Fruit fly (Drosophila melanogaster): Measurements from ENCODE around the gene Osi6.

Gene Osi6

dm6 chr3R:6234189-6234758, at the start of gene Osi6:
TSS of gene Osi6 (plus strand) at chr3R:6234708.
- TF ChIP-seq CG7045 (GFP tag; optimal IDR thresholded peaks at IDR 0.05), result no peak
- TF ChIP-seq Crg-1 (GFP tag; optimal IDR thresholded peaks at IDR 0.05), result no peak
- no peak for TF ChIP-seq Hr96 (GFP tag; optimal IDR thresholded peaks at IDR 0.05)
- TF ChIP-seq toe (GFP tag; optimal IDR thresholded peaks at IDR 0.05), result no peak
- TF ChIP-seq bab1 (GFP tag; optimal IDR thresholded peaks at IDR 0.05), result no peak
- no peak for TF ChIP-seq cnc (optimal IDR thresholded peaks at IDR 0.05)
- TF ChIP-seq pad (GFP tag; optimal IDR thresholded peaks at IDR 0.05), result no peak
- TF ChIP-seq kay (GFP tag; ENCODE audit: borderline replicate concordance), result no peak
- no peak for TF ChIP-seq tj (GFP tag; optimal IDR thresholded peaks at IDR 0.05)
- no peak for TF ChIP-seq CG33017 (tag; optimal IDR thresholded peaks at IDR 0.05)
- no peak for TF ChIP-seq CG7101 (tag; optimal IDR thresholded peaks at IDR 0.05)
- no peak for TF ChIP-seq CG5204 (GFP tag; optimal IDR thresholded peaks at IDR 0.05)
- TF ChIP-seq cic (GFP tag; optimal IDR thresholded peaks at IDR 0.05), result no peak
- no peak for TF ChIP-seq CG14711 (tag; optimal IDR thresholded peaks at IDR 0.05)
- TF ChIP-seq Clk (GFP tag; optimal IDR thresholded peaks at IDR 0.05), result no peak
- no peak for TF ChIP-seq ovo (GFP tag; optimal IDR thresholded peaks at IDR 0.05)
- TF ChIP-seq CG1620 (GFP tag; optimal IDR thresholded peaks at IDR 0.05), result no peak

- TF ChIP-seq Crg-1 (GFP tag; optimal IDR thresholded peaks at IDR 0.05) (no peak), CG33017 (tag; optimal IDR thresholded peaks at IDR 0.05) (no peak), CG14711 (tag; optimal IDR thresholded peaks at IDR 0.05) (no peak), Hr96 (GFP tag; optimal IDR thresholded peaks at IDR 0.05) (no peak), CG11617 (GFP tag; optimal IDR thresholded peaks at IDR 0.05) (no peak), CG12768 (GFP tag; optimal IDR thresholded peaks at IDR 0.05) (no peak), pad (GFP tag; optimal IDR thresholded peaks at IDR 0.05) (no peak), bab1 (GFP tag; optimal IDR thresholded peaks at IDR 0.05) (no peak), cnc (optimal IDR thresholded peaks at IDR 0.05) (no peak), ovo (GFP tag; optimal IDR thresholded peaks at IDR 0.05) (no peak), CG7045 (GFP tag; optimal IDR thresholded peaks at IDR 0.05) (no peak), tj (GFP tag; optimal IDR thresholded peaks at IDR 0.05) (no peak), Clk (GFP tag; optimal IDR thresholded peaks at IDR 0.05) (no peak)
Observed at dm6 chr3R:6187015-6187414, 47.5 kb upstream of the Osi6 start, which contains the start of gene NPFR. TSS of gene NPFR (plus strand) at chr3R:6187315.

- TF ChIP-seq CG12768 (GFP tag; optimal IDR thresholded peaks at IDR 0.05), result no peak
- TF ChIP-seq CG1620 (GFP tag; optimal IDR thresholded peaks at IDR 0.05), result no peak
- no peak for TF ChIP-seq CG14711 (tag; optimal IDR thresholded peaks at IDR 0.05)
- no peak for TF ChIP-seq ovo (GFP tag; optimal IDR thresholded peaks at IDR 0.05)
- TF ChIP-seq pad (GFP tag; optimal IDR thresholded peaks at IDR 0.05), result no peak
- no peak for TF ChIP-seq tj (GFP tag; optimal IDR thresholded peaks at IDR 0.05)
- no peak for TF ChIP-seq Crg-1 (GFP tag; optimal IDR thresholded peaks at IDR 0.05)
- no peak for TF ChIP-seq toe (GFP tag; optimal IDR thresholded peaks at IDR 0.05)
- no peak for TF ChIP-seq bab1 (GFP tag; optimal IDR thresholded peaks at IDR 0.05)
- no peak for TF ChIP-seq Mnt (GFP tag; optimal IDR thresholded peaks at IDR 0.05)
- TF ChIP-seq CG11617 (GFP tag; optimal IDR thresholded peaks at IDR 0.05), result no peak
- TF ChIP-seq Clk (GFP tag; optimal IDR thresholded peaks at IDR 0.05), result no peak
- TF ChIP-seq CG7101 (tag; optimal IDR thresholded peaks at IDR 0.05), result no peak
- TF ChIP-seq CG5204 (GFP tag; optimal IDR thresholded peaks at IDR 0.05), result no peak
- TF ChIP-seq cic (GFP tag; optimal IDR thresholded peaks at IDR 0.05), result no peak
- no peak for TF ChIP-seq Hr96 (GFP tag; optimal IDR thresholded peaks at IDR 0.05)
- TF ChIP-seq kay (GFP tag; ENCODE audit: borderline replicate concordance), result no peak
- no peak for TF ChIP-seq cnc (optimal IDR thresholded peaks at IDR 0.05)
- no peak for TF ChIP-seq CG7045 (GFP tag; optimal IDR thresholded peaks at IDR 0.05)
Observed at dm6 chr3R:6196416-6196815, 38.1 kb upstream of the Osi6 start.

dm6 chr3R:6198488-6198892, 36.0 kb upstream of the Osi6 start, which contains the start of gene Osi24:
TSS of gene Osi24 (plus strand) at chr3R:6198811.
- TF ChIP-seq bab1 (GFP tag; optimal IDR thresholded peaks at IDR 0.05), result no peak
- TF ChIP-seq CG12768 (GFP tag; optimal IDR thresholded peaks at IDR 0.05), result no peak
- TF ChIP-seq CG14711 (tag; optimal IDR thresholded peaks at IDR 0.05), result no peak
- TF ChIP-seq cic (GFP tag; optimal IDR thresholded peaks at IDR 0.05), result no peak
- no peak for TF ChIP-seq kay (GFP tag; ENCODE audit: borderline replicate concordance)
- no peak for TF ChIP-seq Mnt (GFP tag; optimal IDR thresholded peaks at IDR 0.05)
- TF ChIP-seq Clk (GFP tag; optimal IDR thresholded peaks at IDR 0.05), result no peak
- no peak for TF ChIP-seq CG1620 (GFP tag; optimal IDR thresholded peaks at IDR 0.05)
- TF ChIP-seq Hr96 (GFP tag; optimal IDR thresholded peaks at IDR 0.05), result no peak
- TF ChIP-seq CG7045 (GFP tag; optimal IDR thresholded peaks at IDR 0.05), result no peak
- TF ChIP-seq Crg-1 (GFP tag; optimal IDR thresholded peaks at IDR 0.05), result no peak
- TF ChIP-seq CG7101 (tag; optimal IDR thresholded peaks at IDR 0.05), result no peak
- TF ChIP-seq tj (GFP tag; optimal IDR thresholded peaks at IDR 0.05), result no peak

- TF ChIP-seq pad (GFP tag; optimal IDR thresholded peaks at IDR 0.05) (no peak), Mnt (GFP tag; optimal IDR thresholded peaks at IDR 0.05) (no peak), CG5204 (GFP tag; optimal IDR thresholded peaks at IDR 0.05) (no peak), Hr96 (GFP tag; optimal IDR thresholded peaks at IDR 0.05) (no peak), tj (GFP tag; optimal IDR thresholded peaks at IDR 0.05) (no peak), CG12768 (GFP tag; optimal IDR thresholded peaks at IDR 0.05) (no peak), bab1 (GFP tag; optimal IDR thresholded peaks at IDR 0.05) (no peak), cic (GFP tag; optimal IDR thresholded peaks at IDR 0.05) (no peak), CG1620 (GFP tag; optimal IDR thresholded peaks at IDR 0.05) (no peak), cnc (optimal IDR thresholded peaks at IDR 0.05) (no peak), CG7101 (tag; optimal IDR thresholded peaks at IDR 0.05) (no peak), ovo (GFP tag; optimal IDR thresholded peaks at IDR 0.05) (no peak), CG33017 (tag; optimal IDR thresholded peaks at IDR 0.05) (no peak), CG11617 (GFP tag; optimal IDR thresholded peaks at IDR 0.05) (no peak), kay (GFP tag; ENCODE audit: borderline replicate concordance) (no peak)
Observed at dm6 chr3R:6199717-6200116, 34.8 kb upstream of the Osi6 start.

dm6 chr3R:6203000-6203399, 31.5 kb upstream of the Osi6 start:
- no peak for TF ChIP-seq CG14711 (tag; optimal IDR thresholded peaks at IDR 0.05)
- no peak for TF ChIP-seq Crg-1 (GFP tag; optimal IDR thresholded peaks at IDR 0.05)
- no peak for TF ChIP-seq tj (GFP tag; optimal IDR thresholded peaks at IDR 0.05)
- TF ChIP-seq Hr96 (GFP tag; optimal IDR thresholded peaks at IDR 0.05), result no peak
- no peak for TF ChIP-seq CG1620 (GFP tag; optimal IDR thresholded peaks at IDR 0.05)
- no peak for TF ChIP-seq Mnt (GFP tag; optimal IDR thresholded peaks at IDR 0.05)
- TF ChIP-seq ovo (GFP tag; optimal IDR thresholded peaks at IDR 0.05), result no peak
- no peak for TF ChIP-seq CG7101 (tag; optimal IDR thresholded peaks at IDR 0.05)
- no peak for TF ChIP-seq Clk (GFP tag; optimal IDR thresholded peaks at IDR 0.05)
- TF ChIP-seq CG7045 (GFP tag; optimal IDR thresholded peaks at IDR 0.05), result no peak
- TF ChIP-seq CG5204 (GFP tag; optimal IDR thresholded peaks at IDR 0.05), result no peak
- TF ChIP-seq CG12768 (GFP tag; optimal IDR thresholded peaks at IDR 0.05), result no peak
- TF ChIP-seq pad (GFP tag; optimal IDR thresholded peaks at IDR 0.05), result no peak
- TF ChIP-seq cnc (optimal IDR thresholded peaks at IDR 0.05), result no peak
- TF ChIP-seq cic (GFP tag; optimal IDR thresholded peaks at IDR 0.05), result no peak
- no peak for TF ChIP-seq CG11617 (GFP tag; optimal IDR thresholded peaks at IDR 0.05)

All from whole organism, adult.